Fruit fly (Drosophila melanogaster): Measurements from ENCODE around the gene Ice2.

DNA sequence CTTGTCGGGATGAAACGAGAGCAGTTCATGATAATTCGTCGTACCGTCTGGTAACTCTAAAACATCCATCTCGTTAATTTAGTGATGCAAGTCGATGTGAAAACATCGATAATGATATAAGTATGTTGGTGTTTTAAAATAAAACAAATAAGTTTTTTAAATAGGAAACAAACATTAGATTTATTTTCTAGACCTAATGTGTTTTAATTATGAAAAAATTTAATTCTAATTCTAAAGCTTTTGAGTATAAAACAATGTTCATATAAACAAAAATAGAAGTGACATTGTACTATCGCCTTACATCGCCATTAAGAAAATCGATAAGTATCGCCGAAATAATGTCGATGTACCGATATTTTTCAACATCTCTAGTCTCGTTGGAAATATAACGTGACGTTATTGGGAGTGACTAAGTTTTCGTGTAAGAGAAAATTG, 19.0 kb upstream of the Ice2 start, which contains the start of gene Rab11:
- TF ChIP-seq CG8478 (optimal IDR thresholded peaks at IDR 0.05) (no peak), CTCF (optimal IDR thresholded peaks at IDR 0.05) (no peak)

Measured in S2 (cell line).